Fruit fly (Drosophila melanogaster) whole organism, embryonic: Measurements from ENCODE around the gene CG34180.

Source experiments
- Adf1 ChIP-seq: fragments of 200-800 bp; sonication (Bioruptor generic); IDR thresholded peaks from 2 replicates; pipeline ENCODE4 v1.3.6; 2022; ENCODE audit warnings: missing biosample characterization, missing genetic modification characterization
- CG10274 ChIP-seq: fragments of 200-800 bp; sonication (Bioruptor generic); optimal IDR thresholded peaks from 3 replicates; lab custom pipeline; 2017; ENCODE audit warnings: missing biosample characterization, mild to moderate bottlenecking, missing genetic modification characterization
- CG12236 ChIP-seq: fragments of 200-800 bp; sonication (Bioruptor generic); optimal IDR thresholded peaks from 2 replicates; lab custom pipeline; 2016; ENCODE audit warnings: missing biosample characterization, missing genetic modification characterization
- CG1233 ChIP-seq: fragments of 200-800 bp; sonication (Bioruptor generic); optimal IDR thresholded peaks from 4 replicates; lab custom pipeline; 2018; ENCODE audit warnings: missing biosample characterization, mild to moderate bottlenecking, missing genetic modification characterization
- CG14050 ChIP-seq: fragments of 200-800 bp; sonication (Bioruptor generic); IDR thresholded peaks from 3 replicates; pipeline ENCODE4 v1.3.6; 2022; ENCODE audit warnings: missing biosample characterization, missing genetic modification characterization
- CG15479 ChIP-seq: fragments of 200-800 bp; sonication (Bioruptor generic); optimal IDR thresholded peaks from 3 replicates; lab custom pipeline; 2019; ENCODE audit warnings: missing biosample characterization, mild to moderate bottlenecking, missing genetic modification characterization, moderate library complexity
- CG2116 ChIP-seq: fragments of 200-800 bp; sonication (Bioruptor generic); optimal IDR thresholded peaks from 3 replicates; lab custom pipeline; 2018; ENCODE audit warnings: missing biosample characterization, mild to moderate bottlenecking, missing genetic modification characterization
- CG2129 ChIP-seq: fragments of 200-800 bp; sonication (Bioruptor generic); IDR thresholded peaks from 2 replicates; pipeline ENCODE4 v1.3.6; 2022; ENCODE audit warnings: missing biosample characterization, missing genetic modification characterization; ENCODE audit not compliant: partially characterized antibody
- CG32772 ChIP-seq: fragments of 200-800 bp; sonication (Bioruptor generic); IDR thresholded peaks from 2 replicates; pipeline ENCODE4 v1.3.6; 2022; ENCODE audit warnings: missing biosample characterization, missing genetic modification characterization
- CG3726 ChIP-seq: fragments of 200-800 bp; sonication (Bioruptor generic); IDR thresholded peaks from 3 replicates; pipeline ENCODE4, ENCODE4 v1.3.6; 2022; ENCODE audit warnings: missing biosample characterization, missing genetic modification characterization
- CG3838 ChIP-seq: fragments of 200-800 bp; sonication (Bioruptor generic); optimal IDR thresholded peaks from 3 replicates; lab custom pipeline; 2016; ENCODE audit warnings: missing biosample characterization, missing genetic modification characterization
- CG3995 ChIP-seq: fragments of 200-800 bp; sonication (Bioruptor generic); optimal IDR thresholded peaks from 3 replicates; lab custom pipeline; 2016; ENCODE audit warnings: missing biosample characterization, missing genetic modification characterization
- CG4282 ChIP-seq: fragments of 200-800 bp; sonication (Bioruptor generic); optimal IDR thresholded peaks from 2 replicates; lab custom pipeline; 2016; ENCODE audit warnings: missing biosample characterization, missing genetic modification characterization
- CG5180 ChIP-seq: fragments of 200-800 bp; sonication (Bioruptor generic); optimal IDR thresholded peaks from 3 replicates; lab custom pipeline; 2017; ENCODE audit warnings: missing biosample characterization, missing genetic modification characterization, mild to moderate bottlenecking, moderate library complexity, missing genetic modification reagents
- CG7271 ChIP-seq: fragments of 200-800 bp; sonication (Bioruptor generic); optimal IDR thresholded peaks from 2 replicates; lab custom pipeline; 2018; ENCODE audit warnings: missing biosample characterization, mild to moderate bottlenecking, missing genetic modification characterization, moderate library complexity
- CG8281 ChIP-seq: fragments of 200-800 bp; sonication (Bioruptor generic); optimal IDR thresholded peaks from 2 replicates; lab custom pipeline; 2018; ENCODE audit warnings: missing biosample characterization, mild to moderate bottlenecking, missing genetic modification characterization, moderate library complexity
- CTCF ChIP-seq: fragments of 200-800 bp; sonication (Bioruptor generic); optimal IDR thresholded peaks from 2 replicates; lab custom pipeline; 2017; ENCODE audit warnings: missing biosample characterization, mild to moderate bottlenecking, missing genetic modification characterization, moderate library complexity
- ERR ChIP-seq: fragments of 200-800 bp; sonication (Bioruptor generic); optimal IDR thresholded peaks from 2 replicates; lab custom pipeline; 2016; ENCODE audit warnings: missing biosample characterization, missing genetic modification characterization
- Gug ChIP-seq: fragments of 200-800 bp; sonication (Bioruptor generic); IDR thresholded peaks from 4 replicates; pipeline ENCODE4 v1.3.6; 2022; ENCODE audit warnings: missing biosample characterization, missing genetic modification characterization
- HHEX ChIP-seq: fragments of 200-800 bp; sonication (Bioruptor generic); optimal IDR thresholded peaks from 3 replicates; lab custom pipeline; 2017; ENCODE audit warnings: missing biosample characterization, mild to moderate bottlenecking, missing genetic modification characterization, missing genetic modification reagents
- HLHmδ ChIP-seq: fragments of 200-800 bp; sonication (Bioruptor generic); optimal IDR thresholded peaks from 2 replicates; lab custom pipeline; 2018; ENCODE audit warnings: missing biosample characterization, mild to moderate bottlenecking, missing genetic modification characterization, moderate library complexity
- MBD-R2 ChIP-seq: fragments of 200-800 bp; sonication (Bioruptor generic); IDR thresholded peaks from 2 replicates; pipeline ENCODE4 v1.3.6; 2022; ENCODE audit warnings: missing biosample characterization, missing genetic modification characterization
- Nf-YB ChIP-seq: fragments of 200-800 bp; sonication (Bioruptor generic); optimal IDR thresholded peaks from 3 replicates; lab custom pipeline; 2019; ENCODE audit warnings: missing biosample characterization, mild to moderate bottlenecking, missing genetic modification characterization, moderate library complexity
- Ravus ChIP-seq: fragments of 200-800 bp; sonication (Bioruptor generic); IDR thresholded peaks from 2 replicates; pipeline ENCODE4 v1.3.6; 2022; ENCODE audit warnings: missing biosample characterization, missing genetic modification characterization
- Side ChIP-seq: fragments of 200-800 bp; sonication (Bioruptor generic); optimal IDR thresholded peaks from 2 replicates; lab custom pipeline; 2016; ENCODE audit warnings: missing biosample characterization, missing genetic modification characterization
- Taf1 ChIP-seq: fragments of 200-800 bp; sonication (Bioruptor generic); IDR thresholded peaks from 2 replicates; pipeline ENCODE4 v1.3.6; 2022; ENCODE audit warnings: missing biosample characterization, missing genetic modification characterization
- bowl ChIP-seq: fragments of 200-800 bp; sonication (Bioruptor generic); IDR thresholded peaks from 2 replicates; pipeline ENCODE4 v1.3.6; 2022; ENCODE audit warnings: missing biosample characterization, missing genetic modification characterization
- caup ChIP-seq: fragments of 200-800 bp; sonication (Bioruptor generic); optimal IDR thresholded peaks from 3 replicates; lab custom pipeline; 2017; ENCODE audit warnings: missing biosample characterization, mild to moderate bottlenecking, missing genetic modification characterization, moderate library complexity; ENCODE audit not compliant: severe bottlenecking
- corto ChIP-seq: fragments of 200-800 bp; sonication (Bioruptor generic); optimal IDR thresholded peaks from 2 replicates; lab custom pipeline; 2016; ENCODE audit warnings: missing biosample characterization, mild to moderate bottlenecking, missing genetic modification characterization, moderate library complexity
- da ChIP-seq: fragments of 200-800 bp; sonication (Bioruptor generic); optimal IDR thresholded peaks from 2 replicates; lab custom pipeline; 2016; ENCODE audit warnings: missing biosample characterization, missing genetic modification characterization
- danr ChIP-seq: fragments of 200-800 bp; sonication (Bioruptor generic); IDR thresholded peaks from 2 replicates; pipeline ENCODE4 v1.3.6; 2022; ENCODE audit warnings: missing biosample characterization, missing genetic modification characterization
- dati ChIP-seq: fragments of 200-800 bp; sonication (Bioruptor generic); IDR thresholded peaks from 2 replicates; pipeline ENCODE4 v1.3.6; 2022; ENCODE audit warnings: missing biosample characterization, missing genetic modification characterization
- dmrt99B ChIP-seq: fragments of 200-800 bp; sonication (Bioruptor generic); optimal IDR thresholded peaks from 2 replicates; lab custom pipeline; 2018; ENCODE audit warnings: missing biosample characterization, mild to moderate bottlenecking, missing genetic modification characterization, moderate library complexity
- fd64A ChIP-seq: fragments of 200-800 bp; sonication (Bioruptor generic); optimal IDR thresholded peaks from 3 replicates; lab custom pipeline; 2018; ENCODE audit warnings: missing biosample characterization, mild to moderate bottlenecking, missing genetic modification characterization
- hbn ChIP-seq: fragments of 200-800 bp; sonication (Bioruptor generic); IDR thresholded peaks from 2 replicates; pipeline ENCODE4 v1.3.6; 2022; ENCODE audit warnings: missing biosample characterization, missing genetic modification characterization; ENCODE audit not compliant: partially characterized antibody
- inv ChIP-seq: fragments of 200-800 bp; sonication (Bioruptor generic); IDR thresholded peaks from 2 replicates; pipeline ENCODE4 v1.3.6; 2022; ENCODE audit warnings: missing biosample characterization, missing genetic modification characterization; ENCODE audit not compliant: partially characterized antibody
- kni ChIP-seq: fragments of 200-800 bp; sonication (Bioruptor generic); optimal IDR thresholded peaks from 3 replicates; lab custom pipeline; 2017; ENCODE audit warnings: mild to moderate bottlenecking, missing biosample characterization, missing genetic modification reagents, missing genetic modification characterization
- lab ChIP-seq: fragments of 200-800 bp; sonication (Bioruptor generic); optimal IDR thresholded peaks from 3 replicates; lab custom pipeline; 2017; ENCODE audit warnings: missing biosample characterization, missing genetic modification characterization, mild to moderate bottlenecking, moderate library complexity, missing genetic modification reagents
- lbe ChIP-seq: fragments of 200-800 bp; sonication (Bioruptor generic); optimal IDR thresholded peaks from 2 replicates; lab custom pipeline; 2016; ENCODE audit warnings: missing biosample characterization, mild to moderate bottlenecking, missing genetic modification characterization
- nerfin-1 ChIP-seq: fragments of 200-800 bp; sonication (Bioruptor generic); optimal IDR thresholded peaks from 3 replicates; lab custom pipeline; 2019; ENCODE audit warnings: missing biosample characterization, mild to moderate bottlenecking, missing genetic modification characterization, moderate library complexity
- otp ChIP-seq: fragments of 200-800 bp; sonication (Bioruptor generic); IDR thresholded peaks from 3 replicates; pipeline ENCODE4, ENCODE4 v1.3.6; 2022; ENCODE audit warnings: missing biosample characterization, missing genetic modification characterization
- pho ChIP-seq: fragments of 200-800 bp; sonication (Bioruptor generic); optimal IDR thresholded peaks from 2 replicates; lab custom pipeline; 2016; ENCODE audit warnings: missing biosample characterization, missing genetic modification characterization
- pros ChIP-seq: fragments of 200-800 bp; sonication (Bioruptor generic); optimal IDR thresholded peaks from 3 replicates; lab custom pipeline; 2019; ENCODE audit warnings: missing biosample characterization, mild to moderate bottlenecking, missing genetic modification characterization, moderate library complexity
- pum ChIP-seq: fragments of 200-800 bp; sonication (Bioruptor generic); optimal IDR thresholded peaks from 2 replicates; lab custom pipeline; 2016; ENCODE audit warnings: missing biosample characterization, missing genetic modification characterization
- sens-2 ChIP-seq: fragments of 200-800 bp; sonication (Bioruptor generic); IDR thresholded peaks from 2 replicates; pipeline ENCODE4 v1.3.6; 2022; ENCODE audit warnings: missing biosample characterization, missing genetic modification characterization
- slou ChIP-seq: fragments of 200-800 bp; sonication (Bioruptor generic); optimal IDR thresholded peaks from 3 replicates; lab custom pipeline; 2016; ENCODE audit warnings: missing biosample characterization, missing genetic modification characterization
- so ChIP-seq: fragments of 200-800 bp; sonication (Bioruptor generic); IDR thresholded peaks from 3 replicates; pipeline ENCODE4 v1.3.6; 2022; ENCODE audit warnings: missing biosample characterization, missing genetic modification characterization
- tup ChIP-seq: fragments of 200-800 bp; sonication (Bioruptor generic); optimal IDR thresholded peaks from 2 replicates; lab custom pipeline; 2016; ENCODE audit warnings: missing biosample characterization, mild to moderate bottlenecking, missing genetic modification characterization, moderate library complexity
- tx ChIP-seq: fragments of 200-800 bp; sonication (Bioruptor generic); optimal IDR thresholded peaks from 2 replicates; lab custom pipeline; 2016; ENCODE audit warnings: missing biosample characterization, missing genetic modification characterization
- wor ChIP-seq: fragments of 200-800 bp; sonication (Bioruptor generic); IDR thresholded peaks from 2 replicates; pipeline ENCODE4 v1.3.6; 2022; ENCODE audit warnings: missing biosample characterization, missing genetic modification characterization
- yki ChIP-seq: fragments of >200 bp; optimal IDR thresholded peaks from 3 replicates; lab custom pipeline; 2018

Gene CG34180

dm6 chr2L:6045972-6046718, 14.2 kb upstream of the CG34180 start, which contains the start of gene Pfas (continued):
- no peak for TF ChIP-seq Taf1
- peak; percentile 27 for TF ChIP-seq HHEX
- TF ChIP-seq Nf-YB (GFP tag; lab: Kevin White, UChicago): no peak
- TF ChIP-seq otp (GFP tag; lab: Robert Waterston, UW): no peak
- no peak for TF ChIP-seq dati (GFP tag; lab: Robert Waterston, UW)
- no peak for TF ChIP-seq CG5180 (GFP tag; lab: Kevin White, UChicago)
- TF ChIP-seq lbe: peak; percentile 35
- TF ChIP-seq kni (GFP tag; lab: Kevin White, UChicago): peak; percentile 3
- TF ChIP-seq dmrt99B: no peak
- peak; percentile 63 for TF ChIP-seq pho
- TF ChIP-seq slou (GFP tag; lab: Kevin White, UChicago): no peak
- no peak for TF ChIP-seq CG14050
- TF ChIP-seq pros (GFP tag; lab: Kevin White, UChicago): no peak
- TF ChIP-seq CG12236 (GFP tag; lab: Kevin White, UChicago): no peak
- 0 out of 4 replicates have a peak, but pooled peaks have one; percentile 17 for TF ChIP-seq Gug (GFP tag; lab: Robert Waterston, UW)
- TF ChIP-seq MBD-R2 (GFP tag; lab: Robert Waterston, UW): peak; percentile 37
- peak; percentile 46 for TF ChIP-seq ERR (GFP tag; lab: Kevin White, UChicago)
- TF ChIP-seq CG3838 (GFP tag; lab: Kevin White, UChicago): no peak
- no peak for TF ChIP-seq danr (GFP tag; lab: Robert Waterston, UW)
- TF ChIP-seq tup (GFP tag; lab: Kevin White, UChicago): peak; percentile 18
- TF ChIP-seq so (GFP tag; lab: Robert Waterston, UW): no peak
- TF ChIP-seq da: no peak
- TF ChIP-seq pum (GFP tag; lab: Kevin White, UChicago): no peak
- no peak for TF ChIP-seq hbn
- TF ChIP-seq CG2116 (GFP tag; lab: Kevin White, UChicago): no peak
- no peak for TF ChIP-seq bowl (GFP tag; lab: Robert Waterston, UW)
- no peak for TF ChIP-seq wor (GFP tag; lab: Robert Waterston, UW)
- TF ChIP-seq tx (GFP tag; lab: Kevin White, UChicago): peak; percentile 47
- no peak for TF ChIP-seq CG10274 (GFP tag; lab: Kevin White, UChicago)
- TF ChIP-seq CG3726 (GFP tag; lab: Robert Waterston, UW): peak; percentile 41; the same call in 1 of the 3 replicates
- TF ChIP-seq yki (lab: Kevin White, UChicago): no peak
- TF ChIP-seq inv (GFP tag; lab: Robert Waterston, UW): no peak
- TF ChIP-seq CG4282: peak; percentile 27
- TF ChIP-seq CG1233 (GFP tag; lab: Kevin White, UChicago): peak; percentile 54
- no peak for TF ChIP-seq HLHmδ (GFP tag; lab: Kevin White, UChicago)
- no peak for TF ChIP-seq CG32772
- peak; percentile 79 for TF ChIP-seq caup
- TF ChIP-seq lab: peak; percentile 83
- no peak for TF ChIP-seq CG3995
- TF ChIP-seq corto (GFP tag; lab: Kevin White, UChicago): no peak
- TF ChIP-seq Adf1 (GFP tag; lab: Robert Waterston, UW): 0 out of 2 replicates have a peak, but pooled peaks have one; percentile 34
- TF ChIP-seq Side (GFP tag; lab: Kevin White, UChicago): peak; percentile 50
- no peak for TF ChIP-seq CG7271
- no peak for TF ChIP-seq fd64A
- TF ChIP-seq Ravus (GFP tag; lab: Robert Waterston, UW): no peak
- TF ChIP-seq CG2129: no peak
- TF ChIP-seq CTCF: peak; percentile 7
- TF ChIP-seq CG8281 (tag; lab: Kevin White, UChicago): no peak
- TF ChIP-seq sens-2 (GFP tag; lab: Robert Waterston, UW): no peak
- TF ChIP-seq CG15479 (GFP tag; lab: Kevin White, UChicago): no peak
- peak; percentile 22 for TF ChIP-seq nerfin-1
